Worm (Caenorhabditis elegans) whole organism, L4/young adult: Measurements from ENCODE around the gene mbk-2.

Source experiments
- W03F9.2 ChIP-seq: fragments of 150-350 bp; optimal IDR thresholded peaks from 2 replicates; lab custom pipeline; 2014; ENCODE audit warnings: missing biosample characterization, missing genetic modification characterization
- dao-5 ChIP-seq: sonication (generic microtip); optimal IDR thresholded peaks from 2 replicates; lab custom pipeline; 2016; ENCODE audit warnings: missing genotype, missing genetic modification characterization, moderate library complexity, missing compliant biosample characterization

DNA sequence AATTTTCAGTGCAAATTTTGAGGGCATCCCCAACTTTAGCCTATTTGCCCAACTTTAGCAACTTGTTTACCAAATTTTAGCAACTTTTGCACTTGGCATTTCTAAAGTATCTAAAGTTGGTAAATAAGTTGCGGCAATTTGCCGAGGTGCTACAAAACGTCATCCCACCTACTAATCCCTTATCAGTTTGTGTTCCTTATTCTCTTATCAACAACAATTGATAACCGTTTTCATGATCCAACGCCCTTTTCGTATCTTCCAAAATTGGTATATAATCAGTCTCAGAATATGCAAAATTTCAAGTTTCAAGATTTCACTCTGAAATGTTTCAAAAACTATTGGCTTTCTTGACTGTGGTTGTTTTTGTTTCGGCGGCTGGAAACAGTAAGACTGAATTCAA is 35.6 kb upstream of the mbk-2 start, which contains the start of gene F55G11.4:
- no peak for TF ChIP-seq W03F9.2
- no peak for TF ChIP-seq dao-5 (tag; lab: Kevin White, UChicago)
